Worm (Caenorhabditis elegans) whole organism, L4 larva: ENCODE measurements around the gene latd-1.

ENCODE experiments used
- fkh-10 ChIP-seq: fragments of 150-350 bp; optimal IDR thresholded peaks from 2 replicates; lab custom pipeline; 2014; ENCODE audit warnings: missing biosample characterization, missing genetic modification reagents, missing genetic modification characterization
- nhr-6 ChIP-seq: fragments of 150-350 bp; optimal IDR thresholded peaks from 2 replicates; lab custom pipeline; 2014; ENCODE audit warnings: missing biosample characterization, missing genetic modification characterization
- pha-4 ChIP-seq, 2 experiments: fragments of 150-350 bp in 1 of 2; fragments of 200-800 bp in 1 of 2; sonication (Bioruptor generic) in 1 of 2; IDR thresholded peaks in 1 of 2; optimal IDR thresholded peaks in 1 of 2; 2 replicates each; pipeline versions ENCODE4 v1.3.6 to Lab custom; 2014 to 2022; ENCODE audit warnings: missing genetic modification characterization in 2 of 2, missing genetic modification reagents in 2 of 2, missing biosample characterization in 1 of 2, missing compliant biosample characterization in 1 of 2
- tag-97 ChIP-seq: fragments of 200-800 bp; sonication (Bioruptor generic); IDR thresholded peaks from 2 replicates; pipeline ENCODE4 v1.3.6; 2022; ENCODE audit warnings: missing genetic modification characterization, missing compliant biosample characterization

- no peak for TF ChIP-seq nhr-6
- no peak for TF ChIP-seq fkh-10
- TF ChIP-seq pha-4 (GFP tag; IDR thresholded peaks at IDR 0.05; lab: Robert Waterston, UW): no peak
- TF ChIP-seq pha-4 (tag; optimal IDR thresholded peaks at IDR 0.05; lab: Kevin White, UChicago): no peak
- no peak for TF ChIP-seq tag-97 (GFP tag; lab: Robert Waterston, UW)
Observed at ce11 chrX:7883994-7884393, 13.6 kb downstream of the latd-1 start, which contains the start of gene pcyt-2.2.
